Fruit fly (Drosophila melanogaster): ENCODE data around the gene Ocho.
A peak's percentile ranks its signal among the peaks of the same experiment; 100 is the strongest.

Ocho gene

dm6 chr3L:14999284-15000019 lies 24.8 kb downstream of the Ocho start, which contains the start of the genes mRpL39 and Prosbeta2 (continued):
- TF ChIP-seq Gug (GFP tag; IDR thresholded peaks at IDR 0.05) (peak; percentile 73; the same call in 3 of the 4 replicates), cad (GFP tag; optimal IDR thresholded peaks at IDR 0.05) (no peak), zen (tag; optimal IDR thresholded peaks at IDR 0.05) (peak; percentile 62), ttk (GFP tag; IDR thresholded peaks at IDR 0.05) (peak; percentile 30; the same call in 1 of the 2 replicates), CG31224 (GFP tag; IDR thresholded peaks at IDR 0.05) (no peak; the same call in 1 of the 2 replicates), croc (GFP tag; conservative IDR thresholded peaks at IDR 0.05) (peak; percentile 26; the same call in 1 of the 3 replicates), eve (GFP tag; optimal IDR thresholded peaks at IDR 0.05) (no peak), CG9817 (tag; optimal IDR thresholded peaks at IDR 0.05) (peak; percentile 46), CG12299 (tag; optimal IDR thresholded peaks at IDR 0.05) (no peak), Hand (GFP tag; optimal IDR thresholded peaks at IDR 0.05) (no peak), CG4282 (GFP tag; optimal IDR thresholded peaks at IDR 0.05) (no peak), Abd-B (GFP tag; optimal IDR thresholded peaks at IDR 0.05) (no peak), BEAF-32 (GFP tag; optimal IDR thresholded peaks at IDR 0.05) (peak; percentile 67), Hmr (GFP tag; optimal IDR thresholded peaks at IDR 0.05) (peak; percentile 21), Optix (GFP tag; IDR thresholded peaks at IDR 0.05) (peak; percentile 42; the same call in 1 of the 3 replicates), CG14441 (GFP tag; IDR thresholded peaks at IDR 0.05) (peak; percentile 68), tap (tag; optimal IDR thresholded peaks at IDR 0.05) (peak; percentile 32), Antp (GFP tag; optimal IDR thresholded peaks at IDR 0.05) (no peak), insv (GFP tag; optimal IDR thresholded peaks at IDR 0.05) (no peak), CG6689 (GFP tag; IDR thresholded peaks at IDR 0.05) (peak; percentile 72), Ssrp (tag; optimal IDR thresholded peaks at IDR 0.05) (no peak), gro (GFP tag; optimal IDR thresholded peaks at IDR 0.05) (no peak), Eip74EF (GFP tag; optimal IDR thresholded peaks at IDR 0.05) (no peak), CG13624 (GFP tag; optimal IDR thresholded peaks at IDR 0.05) (no peak), peb (GFP tag; IDR thresholded peaks at IDR 0.05) (no peak), CG34224 (GFP tag; IDR thresholded peaks at IDR 0.05; ENCODE audit: partially characterized antibody) (peak; percentile 81), kay (GFP tag; optimal IDR thresholded peaks at IDR 0.05) (no peak), Gsc (GFP tag; IDR thresholded peaks at IDR 0.05) (no peak), Sry-δ (GFP tag; optimal IDR thresholded peaks at IDR 0.05) (peak; percentile 92), fru (optimal IDR thresholded peaks at IDR 0.05) (no peak), CG10462 (GFP tag; optimal IDR thresholded peaks at IDR 0.05) (no peak), Trl (optimal IDR thresholded peaks at IDR 0.05) (no peak), Trl (GFP tag; optimal IDR thresholded peaks at IDR 0.05) (no peak), CG1024 (GFP tag; IDR thresholded peaks at IDR 0.05) (peak; percentile 30; the same call in 1 of the 2 replicates), Nf-YB (GFP tag; optimal IDR thresholded peaks at IDR 0.05) (no peak), ase (GFP tag; IDR thresholded peaks at IDR 0.05) (peak; percentile 64; the same call in 1 of the 3 replicates), H2.0 (GFP tag; IDR thresholded peaks at IDR 0.05) (no peak), luna (GFP tag; optimal IDR thresholded peaks at IDR 0.05) (no peak), CG15514 (GFP tag; optimal IDR thresholded peaks at IDR 0.05) (peak; percentile 73), CG16813 (GFP tag; IDR thresholded peaks at IDR 0.05; ENCODE audit: partially characterized antibody) (peak; percentile 94), Dref (GFP tag; IDR thresholded peaks at IDR 0.05) (peak; percentile 68), slp2 (GFP tag; optimal IDR thresholded peaks at IDR 0.05) (no peak), klu (GFP tag; IDR thresholded peaks at IDR 0.05) (peak; percentile 49; the same call in 1 of the 2 replicates), yki (optimal IDR thresholded peaks at IDR 0.05) (no peak), Scr (GFP tag; IDR thresholded peaks at IDR 0.05; ENCODE audit: partially characterized antibody) (peak; percentile 99), CG6272 (GFP tag; IDR thresholded peaks at IDR 0.05) (peak; percentile 85), knrl (GFP tag; IDR thresholded peaks at IDR 0.05; ENCODE audit: partially characterized antibody) (peak; percentile 99), CG8290 (GFP tag; optimal IDR thresholded peaks at IDR 0.05) (no peak), CG8290 (tag; optimal IDR thresholded peaks at IDR 0.05) (no peak), cas (GFP tag; IDR thresholded peaks at IDR 0.05) (no peak), bab2 (GFP tag; optimal IDR thresholded peaks at IDR 0.05) (no peak)
